Fruit fly (Drosophila melanogaster): ENCODE data around the gene CG7857.

CG7857 gene

dm6 chr3L:15514405-15514804 lies 9.7 kb upstream of the CG7857 start (continued):
- TF ChIP-seq unc-4 (GFP tag; IDR thresholded peaks at IDR 0.05; ENCODE audit: partially characterized antibody) (peak; percentile 40; the same call in 1 of the 2 replicates), grn (GFP tag; optimal IDR thresholded peaks at IDR 0.05) (peak; percentile 22), sna (GFP tag; IDR thresholded peaks at IDR 0.05; ENCODE audit: partially characterized antibody) (peak; percentile 38; the same call in 1 of the 2 replicates), Side (GFP tag; optimal IDR thresholded peaks at IDR 0.05) (peak; percentile 11), az2 (GFP tag; optimal IDR thresholded peaks at IDR 0.05) (no peak), Trl (optimal IDR thresholded peaks at IDR 0.05) (peak; percentile 94 to 97), Trl (GFP tag; optimal IDR thresholded peaks at IDR 0.05) (peak; percentile 17), gro (GFP tag; optimal IDR thresholded peaks at IDR 0.05) (peak; percentile 14), chn (GFP tag; optimal IDR thresholded peaks at IDR 0.05) (peak; percentile 84), NFAT (GFP tag; IDR thresholded peaks at IDR 0.05) (no peak), CG6854 (GFP tag; optimal IDR thresholded peaks at IDR 0.05) (no peak), CG7839 (tag; optimal IDR thresholded peaks at IDR 0.05) (no peak), hkb (optimal IDR thresholded peaks at IDR 0.05) (no peak), hkb (GFP tag; IDR thresholded peaks at IDR 0.05) (0 out of 2 replicates have a peak, but pooled peaks have one; percentile 10), CG14014 (GFP tag; IDR thresholded peaks at IDR 0.05) (peak; percentile 20; the same call in 1 of the 2 replicates), Asciz (GFP tag; optimal IDR thresholded peaks at IDR 0.05) (no peak), CG32532 (GFP tag; IDR thresholded peaks at IDR 0.05) (peak; percentile 60; the same call in 1 of the 2 replicates), CG34422 (GFP tag; IDR thresholded peaks at IDR 0.05) (peak; percentile 94; the same call in 2 of the 3 replicates), CG13894 (tag; optimal IDR thresholded peaks at IDR 0.05) (peak; percentile 92), wdn (GFP tag; IDR thresholded peaks at IDR 0.05) (no peak), wek (GFP tag; optimal IDR thresholded peaks at IDR 0.05) (peak; percentile 50), grau (tag; optimal IDR thresholded peaks at IDR 0.05) (no peak), CG31388 (GFP tag; optimal IDR thresholded peaks at IDR 0.05) (no peak), Xrp1 (GFP tag; IDR thresholded peaks at IDR 0.05) (0 out of 2 replicates have a peak, but pooled peaks have one; percentile 10), CG34224 (GFP tag; IDR thresholded peaks at IDR 0.05; ENCODE audit: partially characterized antibody) (peak; percentile 55; the same call in 2 of the 3 replicates), CG17328 (GFP tag; IDR thresholded peaks at IDR 0.05) (no peak), lab (GFP tag; optimal IDR thresholded peaks at IDR 0.05) (peak; percentile 49), Hmr (GFP tag; optimal IDR thresholded peaks at IDR 0.05) (no peak), bsh (GFP tag; optimal IDR thresholded peaks at IDR 0.05) (peak in 1 of 2 experiments; percentile 34), HLH4C (GFP tag; IDR thresholded peaks at IDR 0.05; ENCODE audit: partially characterized antibody) (0 out of 3 replicates have a peak, but pooled peaks have one; percentile 7), Max (GFP tag; optimal IDR thresholded peaks at IDR 0.05) (peak; percentile 35), crol (GFP tag; IDR thresholded peaks at IDR 0.05) (peak; percentile 98), bcd (GFP tag; optimal IDR thresholded peaks at IDR 0.05) (no peak), CG13296 (GFP tag; optimal IDR thresholded peaks at IDR 0.05) (no peak), dm (GFP tag; optimal IDR thresholded peaks at IDR 0.05) (peak; percentile 17), bbx (GFP tag; IDR thresholded peaks at IDR 0.05; ENCODE audit: partially characterized antibody) (no peak), CG8765 (GFP tag; IDR thresholded peaks at IDR 0.05) (no peak), CG18599 (GFP tag; optimal IDR thresholded peaks at IDR 0.05) (no peak), CkIIα-i1 (GFP tag; IDR thresholded peaks at IDR 0.05) (no peak), CG2199 (GFP tag; IDR thresholded peaks at IDR 0.05) (peak; percentile 40; the same call in 1 of the 3 replicates), CG13287 (GFP tag; IDR thresholded peaks at IDR 0.05; ENCODE audit: partially characterized antibody) (peak; percentile 68), CG16779 (GFP tag; IDR thresholded peaks at IDR 0.05) (no peak), ftz-f1 (GFP tag; optimal IDR thresholded peaks at IDR 0.05) (peak; percentile 86), Mes4 (GFP tag; optimal IDR thresholded peaks at IDR 0.05) (no peak), sr (GFP tag; IDR thresholded peaks at IDR 0.05) (no peak), cwo (GFP tag; optimal IDR thresholded peaks at IDR 0.05) (peak; percentile 50), usp (GFP tag; optimal IDR thresholded peaks at IDR 0.05) (no peak), tup (GFP tag; optimal IDR thresholded peaks at IDR 0.05) (no peak), nau (GFP tag; optimal IDR thresholded peaks at IDR 0.05) (no peak), HmgZ (tag; optimal IDR thresholded peaks at IDR 0.05) (peak; percentile 9), emc (GFP tag; optimal IDR thresholded peaks at IDR 0.05) (no peak)
